Fruit fly (Drosophila melanogaster) whole organism, embryonic: ENCODE results near the gene CG5498.

Source experiments
- Atf3 ChIP-seq: fragments of 200-800 bp; sonication (Bioruptor generic); optimal IDR thresholded peaks from 3 replicates; lab custom pipeline; 2016; ENCODE audit warnings: missing biosample characterization, missing genetic modification characterization
- B-H2 ChIP-seq: fragments of 200-800 bp; sonication (Bioruptor generic); optimal IDR thresholded peaks from 2 replicates; lab custom pipeline; 2018; ENCODE audit warnings: missing biosample characterization, mild to moderate bottlenecking, missing genetic modification characterization
- CG10147 ChIP-seq: fragments of 200-800 bp; sonication (Bioruptor generic); optimal IDR thresholded peaks from 2 replicates; lab custom pipeline; 2019; ENCODE audit warnings: missing biosample characterization, mild to moderate bottlenecking, missing genetic modification characterization, moderate library complexity
- CG10209 ChIP-seq: fragments of 200-800 bp; sonication (Bioruptor generic); optimal IDR thresholded peaks from 3 replicates; lab custom pipeline; 2017; ENCODE audit warnings: missing biosample characterization, mild to moderate bottlenecking, missing genetic modification characterization, missing genetic modification reagents
- CG12219 ChIP-seq: fragments of 200-800 bp; sonication (Bioruptor generic); optimal IDR thresholded peaks from 3 replicates; lab custom pipeline; 2018; ENCODE audit warnings: missing biosample characterization, mild to moderate bottlenecking, missing genetic modification characterization
- CG12391 ChIP-seq: fragments of 200-800 bp; sonication (Bioruptor generic); optimal IDR thresholded peaks from 3 replicates; lab custom pipeline; 2018; ENCODE audit warnings: missing biosample characterization, mild to moderate bottlenecking, missing genetic modification characterization, moderate library complexity
- CG13296 ChIP-seq: fragments of 200-800 bp; sonication (Bioruptor generic); optimal IDR thresholded peaks from 3 replicates; lab custom pipeline; 2018; ENCODE audit warnings: missing biosample characterization, mild to moderate bottlenecking, missing genetic modification characterization
- CG13424 ChIP-seq: fragments of 200-800 bp; sonication (Bioruptor generic); optimal IDR thresholded peaks from 2 replicates; lab custom pipeline; 2019; ENCODE audit warnings: missing biosample characterization, mild to moderate bottlenecking, missing genetic modification characterization, moderate library complexity
- CG14441 ChIP-seq: fragments of 200-800 bp; sonication (Bioruptor generic); IDR thresholded peaks from 2 replicates; pipeline ENCODE4 v1.3.6; 2022; ENCODE audit warnings: missing biosample characterization, missing genetic modification characterization
- CG30020 ChIP-seq: fragments of 200-800 bp; optimal IDR thresholded peaks from 2 replicates; lab custom pipeline; 2019; ENCODE audit warnings: missing biosample characterization, mild to moderate bottlenecking, missing genetic modification characterization, moderate library complexity
- CG3065 ChIP-seq: fragments of 200-800 bp; sonication (Bioruptor generic); optimal IDR thresholded peaks from 2 replicates; lab custom pipeline; 2016; ENCODE audit warnings: missing biosample characterization, missing genetic modification characterization
- CG34224 ChIP-seq: fragments of 200-800 bp; sonication (Bioruptor generic); IDR thresholded peaks from 3 replicates; pipeline ENCODE4 v1.3.6; 2022; ENCODE audit warnings: missing biosample characterization, missing genetic modification characterization; ENCODE audit not compliant: partially characterized antibody
- CG4360 ChIP-seq: fragments of 200-800 bp; sonication (Bioruptor generic); IDR thresholded peaks from 2 replicates; pipeline ENCODE4 v1.3.6; 2022; ENCODE audit warnings: missing biosample characterization, missing genetic modification characterization
- CG6175 ChIP-seq: fragments of 200-800 bp; sonication (Bioruptor generic); IDR thresholded peaks from 3 replicates; pipeline ENCODE4 v1.3.6; 2022; ENCODE audit warnings: missing biosample characterization, missing genetic modification characterization
- CG7271 ChIP-seq: fragments of 200-800 bp; sonication (Bioruptor generic); optimal IDR thresholded peaks from 2 replicates; lab custom pipeline; 2018; ENCODE audit warnings: missing biosample characterization, mild to moderate bottlenecking, missing genetic modification characterization, moderate library complexity
- CG8359 ChIP-seq: fragments of 200-800 bp; sonication (Bioruptor generic); optimal IDR thresholded peaks from 2 replicates; lab custom pipeline; 2017; ENCODE audit warnings: missing biosample characterization, mild to moderate bottlenecking, missing genetic modification characterization, borderline replicate concordance
- CG8388 ChIP-seq: fragments of 200-800 bp; sonication (Bioruptor generic); optimal IDR thresholded peaks from 2 replicates; lab custom pipeline; 2019; ENCODE audit warnings: missing biosample characterization, mild to moderate bottlenecking, missing genetic modification characterization, moderate library complexity
- CG9727 ChIP-seq: fragments of 200-800 bp; sonication (Bioruptor generic); optimal IDR thresholded peaks from 3 replicates; lab custom pipeline; 2017; ENCODE audit warnings: missing biosample characterization, mild to moderate bottlenecking, missing genetic modification characterization
- CTCF ChIP-seq: fragments of 200-800 bp; sonication (Bioruptor generic); optimal IDR thresholded peaks from 2 replicates; lab custom pipeline; 2017; ENCODE audit warnings: missing biosample characterization, mild to moderate bottlenecking, missing genetic modification characterization, moderate library complexity
- D ChIP-seq, 2 experiments: fragments of 200-800 bp in 1 of 2; fragments of >200 bp in 1 of 2; sonication (Bioruptor generic) in 1 of 2; optimal IDR thresholded peaks; 2 replicates in 1 of 2; 3 replicates in 1 of 2; lab custom pipeline; 2017; ENCODE audit warnings: mild to moderate bottlenecking in 1 of 2, missing biosample characterization in 1 of 2, missing genetic modification characterization in 1 of 2, missing genetic modification reagents in 1 of 2
- D19B ChIP-seq: fragments of 200-800 bp; sonication (Bioruptor generic); optimal IDR thresholded peaks from 2 replicates; lab custom pipeline; 2017; ENCODE audit warnings: missing biosample characterization, mild to moderate bottlenecking, missing genetic modification characterization
- Dll ChIP-seq: fragments of 200-800 bp; sonication (Bioruptor generic); IDR thresholded peaks from 4 replicates; pipeline ENCODE4 v1.3.6; 2022; ENCODE audit warnings: missing biosample characterization, missing genetic modification characterization; ENCODE audit not compliant: partially characterized antibody
- Ets65A ChIP-seq: fragments of 200-800 bp; sonication (Bioruptor generic); peaks from one replicate; lab custom pipeline; 2016; ENCODE audit warnings: missing biosample characterization, missing genetic modification characterization
- Fer1 ChIP-seq: fragments of 200-800 bp; sonication (Bioruptor generic); optimal IDR thresholded peaks from 2 replicates; lab custom pipeline; 2017; ENCODE audit warnings: missing biosample characterization, mild to moderate bottlenecking, missing genetic modification characterization
- GATAe ChIP-seq: fragments of 200-800 bp; sonication (Bioruptor generic); conservative IDR thresholded peaks from 2 replicates; pipeline ENCODE4 v1.3.6; 2022; ENCODE audit warnings: missing biosample characterization, missing genetic modification characterization
- Kr ChIP-seq: fragments of 200-800 bp; sonication (Bioruptor generic); optimal IDR thresholded peaks from 2 replicates; lab custom pipeline; 2017; ENCODE audit warnings: missing biosample characterization, mild to moderate bottlenecking, missing genetic modification characterization
- NC2β ChIP-seq: fragments of 200-800 bp; sonication (Bioruptor generic); optimal IDR thresholded peaks from 2 replicates; lab custom pipeline; 2016; ENCODE audit warnings: missing biosample characterization, missing genetic modification characterization
- Scr ChIP-seq: fragments of 200-800 bp; sonication (Bioruptor generic); IDR thresholded peaks from 2 replicates; pipeline ENCODE4 v1.3.6; 2022; ENCODE audit warnings: missing biosample characterization, missing genetic modification characterization; ENCODE audit not compliant: partially characterized antibody
- Trl ChIP-seq, 3 experiments: fragments of >200 bp in 2 of 3; fragments of 200-800 bp in 1 of 3; sonication (Bioruptor generic) in 1 of 3; optimal IDR thresholded peaks; 2 replicates in 1 of 3; 3 replicates in 2 of 3; lab custom pipeline; 2016 to 2017; ENCODE audit warnings: missing biosample characterization in 1 of 3, missing genetic modification characterization in 1 of 3
- Vsx1 ChIP-seq: fragments of 200-800 bp; sonication (Bioruptor generic); optimal IDR thresholded peaks from 2 replicates; lab custom pipeline; 2017; ENCODE audit warnings: missing biosample characterization, mild to moderate bottlenecking, missing genetic modification characterization, missing genetic modification reagents
- abd-A ChIP-seq: fragments of 200-800 bp; sonication (Bioruptor generic); optimal IDR thresholded peaks from 3 replicates; lab custom pipeline; 2019; ENCODE audit warnings: missing biosample characterization, mild to moderate bottlenecking, missing genetic modification characterization, moderate library complexity
- bowl ChIP-seq: fragments of 200-800 bp; sonication (Bioruptor generic); IDR thresholded peaks from 2 replicates; pipeline ENCODE4 v1.3.6; 2022; ENCODE audit warnings: missing biosample characterization, missing genetic modification characterization
- cato ChIP-seq: fragments of 200-800 bp; sonication (Bioruptor generic); optimal IDR thresholded peaks from 2 replicates; lab custom pipeline; 2016; ENCODE audit warnings: missing biosample characterization, missing genetic modification characterization, borderline replicate concordance
- chm ChIP-seq: fragments of 200-800 bp; sonication (Bioruptor generic); IDR thresholded peaks from 2 replicates; pipeline ENCODE4 v1.3.6; 2022; ENCODE audit warnings: missing biosample characterization, missing genetic modification characterization
- da ChIP-seq: fragments of 200-800 bp; sonication (Bioruptor generic); optimal IDR thresholded peaks from 2 replicates; lab custom pipeline; 2016; ENCODE audit warnings: missing biosample characterization, missing genetic modification characterization
- danr ChIP-seq: fragments of 200-800 bp; sonication (Bioruptor generic); IDR thresholded peaks from 2 replicates; pipeline ENCODE4 v1.3.6; 2022; ENCODE audit warnings: missing biosample characterization, missing genetic modification characterization
- disco-r ChIP-seq: fragments of 200-800 bp; sonication (Bioruptor generic); optimal IDR thresholded peaks from 2 replicates; lab custom pipeline; 2016; ENCODE audit warnings: missing biosample characterization, missing genetic modification characterization
- dysf ChIP-seq: fragments of 200-800 bp; sonication (Bioruptor generic); IDR thresholded peaks from 3 replicates; pipeline ENCODE4 v1.3.6; 2022; ENCODE audit warnings: missing biosample characterization, missing genetic modification characterization
- en ChIP-seq: fragments of 200-800 bp; sonication (Bioruptor generic); optimal IDR thresholded peaks from 2 replicates; lab custom pipeline; 2016; ENCODE audit warnings: missing biosample characterization, missing genetic modification characterization
- eyg ChIP-seq: fragments of 200-800 bp; sonication (Bioruptor generic); optimal IDR thresholded peaks from 3 replicates; lab custom pipeline; 2016; ENCODE audit warnings: missing biosample characterization, missing genetic modification characterization
- fd96Cb ChIP-seq: fragments of 200-800 bp; sonication (Bioruptor generic); optimal IDR thresholded peaks from 2 replicates; lab custom pipeline; 2018; ENCODE audit warnings: missing biosample characterization, mild to moderate bottlenecking, missing genetic modification characterization, moderate library complexity
- grn ChIP-seq: fragments of 200-800 bp; sonication (Bioruptor generic); optimal IDR thresholded peaks from 3 replicates; lab custom pipeline; 2017; ENCODE audit warnings: missing biosample characterization, missing genetic modification characterization
- h ChIP-seq: fragments of >200 bp; optimal IDR thresholded peaks from 2 replicates; lab custom pipeline; 2017
- inv ChIP-seq: fragments of 200-800 bp; sonication (Bioruptor generic); IDR thresholded peaks from 2 replicates; pipeline ENCODE4 v1.3.6; 2022; ENCODE audit warnings: missing biosample characterization, missing genetic modification characterization; ENCODE audit not compliant: partially characterized antibody
- kni ChIP-seq: fragments of 200-800 bp; sonication (Bioruptor generic); optimal IDR thresholded peaks from 3 replicates; lab custom pipeline; 2017; ENCODE audit warnings: mild to moderate bottlenecking, missing biosample characterization, missing genetic modification reagents, missing genetic modification characterization
- lbe ChIP-seq: fragments of 200-800 bp; sonication (Bioruptor generic); optimal IDR thresholded peaks from 2 replicates; lab custom pipeline; 2016; ENCODE audit warnings: missing biosample characterization, mild to moderate bottlenecking, missing genetic modification characterization
- slbo ChIP-seq: fragments of 200-800 bp; sonication (Bioruptor generic); IDR thresholded peaks from 2 replicates; pipeline ENCODE4 v1.3.6; 2022; ENCODE audit warnings: missing biosample characterization, missing genetic modification characterization
- wek ChIP-seq: fragments of 200-800 bp; sonication (Bioruptor generic); optimal IDR thresholded peaks from 3 replicates; lab custom pipeline; 2018; ENCODE audit warnings: missing biosample characterization, mild to moderate bottlenecking, missing genetic modification characterization, moderate library complexity

The CG5498 gene

DNA sequence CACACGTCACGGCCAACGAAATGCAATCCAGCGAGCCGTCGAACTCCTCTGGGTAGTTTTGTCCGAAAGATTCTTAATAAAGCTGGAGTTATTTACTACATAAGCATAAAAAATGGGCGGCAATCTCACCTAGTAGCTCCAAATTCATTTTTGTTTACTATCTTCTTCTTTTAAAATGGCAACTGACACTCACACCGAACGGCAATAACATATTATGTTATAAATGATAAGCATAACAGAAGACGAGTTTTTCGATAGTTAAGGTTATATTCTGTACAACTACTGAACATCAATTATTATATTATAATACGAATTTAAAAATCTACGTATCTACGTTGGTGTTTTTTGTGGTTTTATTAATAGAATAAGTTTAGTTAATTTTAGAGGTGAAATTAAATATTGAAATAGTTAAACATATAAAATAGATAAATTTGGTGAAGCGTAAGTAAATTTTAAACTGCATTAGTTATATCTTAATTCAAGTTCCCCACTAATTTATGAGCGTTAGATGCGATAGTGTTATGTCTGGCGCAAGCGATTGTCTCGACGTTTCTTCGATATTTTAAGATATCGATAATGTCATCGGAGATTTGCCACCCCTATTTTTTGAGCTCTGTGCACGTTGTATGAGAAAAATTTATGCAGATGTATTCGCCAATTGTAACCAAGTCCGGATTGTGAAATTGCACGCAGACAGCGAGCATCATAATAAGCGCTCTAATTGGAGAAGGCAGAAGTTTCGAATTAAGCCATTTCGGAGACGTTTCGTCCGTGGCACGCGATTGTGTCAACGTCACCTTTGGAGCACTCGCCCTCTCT is 35.9 kb downstream of the CG5498 start, which contains the start of the genes Rbbp5 and eRF1 (continued):
- TF ChIP-seq D19B (GFP tag; lab: Kevin White, UChicago) (no peak), Fer1 (peak; percentile 22), Kr (GFP tag; lab: Kevin White, UChicago) (no peak), CG3065 (peak; percentile 20), grn (GFP tag; lab: Kevin White, UChicago) (no peak), h (lab: Kevin White, UChicago) (no peak), CG34224 (peak; percentile 85), wek (GFP tag; lab: Kevin White, UChicago) (no peak), CG12219 (GFP tag; lab: Kevin White, UChicago) (no peak), CG14441 (peak; percentile 75), Vsx1 (GFP tag; lab: Kevin White, UChicago) (no peak), D (optimal IDR thresholded peaks at IDR 0.05; lab: Kevin White, UChicago) (peak; percentile 30), D (GFP tag; optimal IDR thresholded peaks at IDR 0.05; lab: Kevin White, UChicago) (no peak), kni (GFP tag; lab: Kevin White, UChicago) (no peak), CG10147 (peak; percentile 69), eyg (no peak), en (no peak), slbo (GFP tag; lab: Robert Waterston, UW) (no peak; the same call in 1 of the 2 replicates), Dll (GFP tag; lab: Robert Waterston, UW) (peak; percentile 93), CG8388 (GFP tag; lab: Kevin White, UChicago) (peak; percentile 72), Trl (optimal IDR thresholded peaks at IDR 0.05; lab: Kevin White, UChicago) (no peak), Trl (GFP tag; optimal IDR thresholded peaks at IDR 0.05; lab: Kevin White, UChicago) (peak; percentile 57), bowl (GFP tag; lab: Robert Waterston, UW) (no peak), fd96Cb (peak; percentile 58), CTCF (GFP tag; lab: Kevin White, UChicago) (no peak), CG7271 (tag; lab: Kevin White, UChicago) (no peak), CG8359 (GFP tag; lab: Kevin White, UChicago) (no peak), CG30020 (tag; lab: Kevin White, UChicago) (peak; percentile 74), disco-r (GFP tag; lab: Kevin White, UChicago) (no peak), inv (peak; percentile 92), CG9727 (GFP tag; lab: Kevin White, UChicago) (peak; percentile 77), NC2β (GFP tag; lab: Kevin White, UChicago) (no peak), Ets65A (peak; percentile 96), abd-A (tag; lab: Kevin White, UChicago) (no peak), dysf (GFP tag; lab: Robert Waterston, UW) (peak; percentile 81; the same call in 2 of the 3 replicates), Scr (GFP tag; lab: Robert Waterston, UW) (peak; percentile 94), da (GFP tag; lab: Kevin White, UChicago) (no peak), lbe (GFP tag; lab: Kevin White, UChicago) (peak; percentile 43), CG13424 (peak; percentile 83), danr (GFP tag; lab: Robert Waterston, UW) (no peak), B-H2 (GFP tag; lab: Kevin White, UChicago) (peak; percentile 75), GATAe (GFP tag; lab: Robert Waterston, UW) (peak; percentile 50; the same call in 1 of the 2 replicates), CG12391 (tag; lab: Kevin White, UChicago) (peak; percentile 93), chm (GFP tag; lab: Robert Waterston, UW) (peak; percentile 61), cato (GFP tag; lab: Kevin White, UChicago) (no peak), CG4360 (GFP tag; lab: Robert Waterston, UW) (no peak), CG10209 (peak; percentile 62), Atf3 (GFP tag; lab: Kevin White, UChicago) (peak; percentile 50), CG6175 (no peak), CG13296 (GFP tag; lab: Kevin White, UChicago) (peak; percentile 39)
